Worm (Caenorhabditis elegans): Measurements from ENCODE around the gene R02D5.24.

DNA sequence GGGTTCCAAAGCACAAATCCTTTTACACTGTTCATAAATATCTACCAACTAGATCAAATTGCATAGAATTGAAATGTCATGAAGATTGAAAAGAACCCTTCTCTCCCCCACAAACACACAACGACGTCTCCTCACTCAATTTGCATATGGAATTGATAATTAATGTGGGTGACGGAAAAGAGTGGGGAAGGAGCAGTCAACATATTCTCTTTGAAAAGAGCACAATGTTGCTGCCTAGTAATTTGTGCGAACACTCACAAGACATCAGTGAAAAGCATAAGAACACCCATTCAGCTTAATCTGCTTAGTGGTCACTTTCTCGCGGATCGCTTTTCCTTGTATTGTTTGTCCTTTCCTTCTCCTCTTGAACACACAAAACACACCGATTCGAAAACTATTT, 4.7 kb upstream of the R02D5.24 start:
- TF ChIP-seq ceh-82 (tag; optimal IDR thresholded peaks at IDR 0.05) (no peak), elt-1 (tag; optimal IDR thresholded peaks at IDR 0.05) (no peak), egl-27 (tag; optimal IDR thresholded peaks at IDR 0.05) (no peak), pha-4 (tag; optimal IDR thresholded peaks at IDR 0.05) (peak; percentile 18), lin-15B (tag; optimal IDR thresholded peaks at IDR 0.05) (no peak), nhr-77 (tag; optimal IDR thresholded peaks at IDR 0.05) (no peak), unc-62 (GFP tag; optimal IDR thresholded peaks at IDR 0.05) (no peak), nhr-25 (tag; optimal IDR thresholded peaks at IDR 0.05) (no peak), nhr-43 (tag; optimal IDR thresholded peaks at IDR 0.05; ENCODE audit: poor library complexity, severe bottlenecking) (no peak), nfya-1 (tag; optimal IDR thresholded peaks at IDR 0.05; ENCODE audit: insufficient read depth) (no peak), ztf-11 (tag; optimal IDR thresholded peaks at IDR 0.05) (no peak), mdl-1 (tag; optimal IDR thresholded peaks at IDR 0.05) (no peak), eor-1 (tag; optimal IDR thresholded peaks at IDR 0.05) (no peak)
